Fruit fly (Drosophila melanogaster): ENCODE data around the gene Fer1.

Fer1 gene

DNA sequence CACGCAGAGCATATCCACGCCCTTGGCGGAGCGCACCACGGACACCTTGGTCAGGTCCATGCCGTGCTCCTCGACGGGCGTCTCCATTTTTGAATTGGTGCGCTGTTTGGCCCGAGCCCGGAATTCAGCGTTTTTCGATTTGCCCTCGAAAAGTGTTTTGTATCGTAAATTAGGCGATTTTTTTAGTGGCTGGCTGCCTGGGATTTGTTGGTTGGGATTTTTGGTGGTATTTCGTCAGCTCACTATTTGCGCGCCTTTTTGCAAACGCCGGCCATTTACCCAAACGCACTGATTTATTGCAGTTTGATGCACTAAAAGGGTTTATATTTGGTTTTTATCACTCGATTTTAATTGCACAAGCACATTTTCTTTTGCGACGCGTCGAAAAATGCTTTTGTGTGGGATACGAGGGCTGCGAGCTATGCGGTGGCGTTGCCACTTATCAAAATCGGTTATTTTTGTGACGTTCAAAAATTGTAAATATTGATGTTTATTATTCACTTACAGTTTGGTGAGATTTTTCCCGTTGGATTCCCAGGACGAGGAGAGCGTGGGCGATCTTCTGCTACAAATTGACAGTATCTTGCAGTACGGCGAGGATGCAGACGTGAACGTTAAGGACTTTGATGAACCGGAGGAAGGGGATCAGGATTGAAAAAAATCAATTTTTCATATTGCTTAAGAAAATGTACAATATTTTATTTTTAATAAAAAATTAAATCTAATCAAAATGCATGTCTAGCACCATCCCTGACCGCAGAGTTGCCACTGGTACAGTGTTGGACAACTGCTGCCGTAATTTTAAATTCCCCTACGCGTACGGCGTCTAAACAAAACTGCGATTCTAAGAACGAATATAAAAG, 14.8 kb downstream of the Fer1 start, which contains the start of the genes gfzf and Sas-4 (continued):
- TF ChIP-seq Mrtf (GFP tag; IDR thresholded peaks at IDR 0.05), result 0 out of 3 replicates have a peak, but pooled peaks have one; percentile 37
- peak; percentile 57 for TF ChIP-seq CG1602 (GFP tag; optimal IDR thresholded peaks at IDR 0.05)
- TF ChIP-seq ro (GFP tag; IDR thresholded peaks at IDR 0.05), result no peak
- TF ChIP-seq vnd (GFP tag; IDR thresholded peaks at IDR 0.05; ENCODE audit: partially characterized antibody), result no peak
- TF ChIP-seq bigmax (GFP tag; optimal IDR thresholded peaks at IDR 0.05), result no peak
- no peak for TF ChIP-seq CG12071 (GFP tag; optimal IDR thresholded peaks at IDR 0.05)
- peak; percentile 69 for TF ChIP-seq Chrac-16 (GFP tag; optimal IDR thresholded peaks at IDR 0.05)
- no peak for TF ChIP-seq CG34224 (GFP tag; IDR thresholded peaks at IDR 0.05; ENCODE audit: partially characterized antibody)
- TF ChIP-seq CG10462 (GFP tag; optimal IDR thresholded peaks at IDR 0.05), result peak; percentile 7
- peak; percentile 27 for TF ChIP-seq pum (GFP tag; optimal IDR thresholded peaks at IDR 0.05)
- TF ChIP-seq oc (tag; optimal IDR thresholded peaks at IDR 0.05), result no peak
- TF ChIP-seq Blimp-1 (GFP tag; optimal IDR thresholded peaks at IDR 0.05), result peak; percentile 33
- no peak for TF ChIP-seq CG8290 (GFP tag; optimal IDR thresholded peaks at IDR 0.05)
- no peak for TF ChIP-seq CG8290 (tag; optimal IDR thresholded peaks at IDR 0.05)
- TF ChIP-seq corto (GFP tag; optimal IDR thresholded peaks at IDR 0.05), result no peak
- peak; percentile 10 for TF ChIP-seq CG8089 (GFP tag; optimal IDR thresholded peaks at IDR 0.05)
- TF ChIP-seq CG11560 (tag; IDR thresholded peaks at IDR 0.05), result no peak; the same call in 1 of the 3 replicates
- no peak for TF ChIP-seq grn (GFP tag; optimal IDR thresholded peaks at IDR 0.05)
- peak; percentile 33 for TF ChIP-seq sug (tag; optimal IDR thresholded peaks at IDR 0.05)
- TF ChIP-seq gro (GFP tag; optimal IDR thresholded peaks at IDR 0.05), result no peak
- no peak for TF ChIP-seq CG15073 (GFP tag; optimal IDR thresholded peaks at IDR 0.05)
- TF ChIP-seq Gsc (GFP tag; IDR thresholded peaks at IDR 0.05), result no peak; the same call in 1 of the 2 replicates
- peak; percentile 91 for TF ChIP-seq sens (GFP tag)
- no peak for TF ChIP-seq salm (tag; optimal IDR thresholded peaks at IDR 0.05)
- TF ChIP-seq CG9932 (GFP tag; IDR thresholded peaks at IDR 0.05), result peak; percentile 79
- peak; percentile 68 for TF ChIP-seq CG4424 (GFP tag; optimal IDR thresholded peaks at IDR 0.05)
- TF ChIP-seq shn (GFP tag; optimal IDR thresholded peaks at IDR 0.05), result no peak
- TF ChIP-seq CG43689 (GFP tag; IDR thresholded peaks at IDR 0.05), result no peak
- TF ChIP-seq Elba2 (GFP tag; optimal IDR thresholded peaks at IDR 0.05), result no peak
- TF ChIP-seq HHEX (GFP tag; optimal IDR thresholded peaks at IDR 0.05), result peak; percentile 58
- TF ChIP-seq ara (GFP tag; IDR thresholded peaks at IDR 0.05), result no peak
- TF ChIP-seq ems (GFP tag; optimal IDR thresholded peaks at IDR 0.05), result no peak
- peak; percentile 52; the same call in 1 of the 2 replicates for TF ChIP-seq al (GFP tag; IDR thresholded peaks at IDR 0.05)
- no peak for TF ChIP-seq knrl (GFP tag; IDR thresholded peaks at IDR 0.05; ENCODE audit: partially characterized antibody)
- no peak for TF ChIP-seq her (GFP tag; optimal IDR thresholded peaks at IDR 0.05)
- TF ChIP-seq CG12391 (tag; optimal IDR thresholded peaks at IDR 0.05), result peak; percentile 56
- peak; percentile 47 for TF ChIP-seq CG8924 (tag; optimal IDR thresholded peaks at IDR 0.05)
- TF ChIP-seq amos (GFP tag; IDR thresholded peaks at IDR 0.05; ENCODE audit: partially characterized antibody), result no peak
- TF ChIP-seq CG7271 (tag; optimal IDR thresholded peaks at IDR 0.05), result no peak
- peak; percentile 38; the same call in 1 of the 2 replicates for TF ChIP-seq Atf6 (GFP tag; IDR thresholded peaks at IDR 0.05)
- peak; percentile 37 for TF ChIP-seq Sox100B (GFP tag; optimal IDR thresholded peaks at IDR 0.05)
- TF ChIP-seq Spps (tag; optimal IDR thresholded peaks at IDR 0.05), result no peak
- TF ChIP-seq Atf-2 (GFP tag; optimal IDR thresholded peaks at IDR 0.05), result no peak
- TF ChIP-seq zfh1 (GFP tag; IDR thresholded peaks at IDR 0.05), result peak; percentile 70; the same call in 2 of the 3 replicates
- no peak for TF ChIP-seq CG7963 (GFP tag; IDR thresholded peaks at IDR 0.05; ENCODE audit: partially characterized antibody)
- TF ChIP-seq CG2129 (GFP tag; IDR thresholded peaks at IDR 0.05; ENCODE audit: partially characterized antibody), result no peak
- peak; percentile 38 for TF ChIP-seq CG15601 (tag; optimal IDR thresholded peaks at IDR 0.05)
- TF ChIP-seq luna (GFP tag; optimal IDR thresholded peaks at IDR 0.05), result peak; percentile 36
- TF ChIP-seq Pdp1 (GFP tag; optimal IDR thresholded peaks at IDR 0.05), result peak; percentile 9 to 58

All from whole organism, embryonic.